Worm (Caenorhabditis elegans) whole organism, L1 larva: Measurements from ENCODE around the gene clec-233.

Experiments used
- C04F5.9 ChIP-seq: sonication (generic microtip); optimal IDR thresholded peaks from 2 replicates; lab custom pipeline; 2016; ENCODE audit warnings: missing genetic modification characterization, missing compliant biosample characterization
- C34B4.2 ChIP-seq: sonication (generic microtip); optimal IDR thresholded peaks from 2 replicates; lab custom pipeline; 2017; ENCODE audit warnings: mild to moderate bottlenecking, missing genetic modification characterization, missing compliant biosample characterization
- aha-1 ChIP-seq: fragments of 150-350 bp; optimal IDR thresholded peaks from 2 replicates; lab custom pipeline; 2014; ENCODE audit warnings: missing biosample characterization, missing genetic modification characterization
- aly-2 ChIP-seq: fragments of 150-350 bp; optimal IDR thresholded peaks from 2 replicates; lab custom pipeline; 2014; ENCODE audit warnings: missing biosample characterization, missing genetic modification characterization
- ama-1 ChIP-seq: fragments of 150-350 bp; optimal IDR thresholded peaks from 2 replicates; lab custom pipeline; 2014
- ceh-90 ChIP-seq: sonication (generic microtip); optimal IDR thresholded peaks from 2 replicates; lab custom pipeline; 2016; ENCODE audit warnings: missing genetic modification characterization, missing compliant biosample characterization
- ces-1 ChIP-seq: fragments of 150-350 bp; optimal IDR thresholded peaks from 2 replicates; lab custom pipeline; 2014; ENCODE audit warnings: missing biosample characterization, missing genetic modification reagents, missing genetic modification characterization
- dpl-1 ChIP-seq, 3 experiments: fragments of 150-350 bp in 2 of 3; sonication (generic microtip) in 1 of 3; optimal IDR thresholded peaks; 2 replicates each; lab custom pipeline; 2014 to 2017; ENCODE audit warnings: missing biosample characterization in 3 of 3, missing genetic modification characterization in 3 of 3, missing genetic modification reagents in 3 of 3
- egl-13 ChIP-seq: sonication (generic microtip); optimal IDR thresholded peaks from 2 replicates; lab custom pipeline; 2016; ENCODE audit warnings: missing genotype, missing genetic modification reagents, missing genetic modification characterization, missing compliant biosample characterization
- egl-27 ChIP-seq, 2 experiments: fragments of 150-350 bp in 1 of 2; sonication (generic microtip); optimal IDR thresholded peaks; 3 replicates each; lab custom pipeline; 2017 to 2018; ENCODE audit warnings: missing biosample characterization in 2 of 2, missing genetic modification characterization in 2 of 2, missing genetic modification reagents in 2 of 2
- elt-2 ChIP-seq: sonication (generic microtip); optimal IDR thresholded peaks from 2 replicates; lab custom pipeline; 2016; ENCODE audit warnings: missing genetic modification characterization, mild to moderate bottlenecking, inconsistent platforms, missing compliant biosample characterization, missing genetic modification reagents
- elt-3 ChIP-seq, 6 experiments: fragments of 150-350 bp in 1 of 6; sonication (generic microtip); optimal IDR thresholded peaks; 2 replicates each; lab custom pipeline; 2017 to 2018; ENCODE audit warnings: missing biosample characterization in 6 of 6, missing genetic modification characterization in 6 of 6, inconsistent platforms in 1 of 6
- ets-5 ChIP-seq: fragments of 200-800 bp; sonication (Bioruptor generic); IDR thresholded peaks from 2 replicates; pipeline ENCODE4 v1.3.6; 2022; ENCODE audit warnings: missing genetic modification characterization, missing compliant biosample characterization
- fkh-10 ChIP-seq: sonication (generic microtip); optimal IDR thresholded peaks from 2 replicates; lab custom pipeline; 2017; ENCODE audit warnings: missing biosample characterization, missing genetic modification reagents, missing genetic modification characterization
- fkh-4 ChIP-seq: sonication (generic microtip); optimal IDR thresholded peaks from 2 replicates; lab custom pipeline; 2016; ENCODE audit warnings: missing compliant biosample characterization, missing genetic modification characterization, borderline replicate concordance
- fkh-8 ChIP-seq: sonication (generic microtip); optimal IDR thresholded peaks from 2 replicates; lab custom pipeline; 2016; ENCODE audit warnings: mild to moderate bottlenecking, missing genetic modification characterization, missing compliant biosample characterization
- fos-1 ChIP-seq: fragments of 150-350 bp; optimal IDR thresholded peaks from 2 replicates; lab custom pipeline; 2014; ENCODE audit warnings: missing biosample characterization, missing genetic modification characterization
- grh-1 ChIP-seq: fragments of 200-800 bp; sonication (Bioruptor generic); IDR thresholded peaks from 2 replicates; pipeline ENCODE4 v1.3.6; 2022; ENCODE audit warnings: missing genetic modification reagents, missing genetic modification characterization, missing compliant biosample characterization
- hlh-4 ChIP-seq: sonication (generic microtip); optimal IDR thresholded peaks from 2 replicates; lab custom pipeline; 2016; ENCODE audit warnings: mild to moderate bottlenecking, missing genetic modification characterization, missing compliant biosample characterization
- irx-1 ChIP-seq: sonication (generic microtip); optimal IDR thresholded peaks from 2 replicates; lab custom pipeline; 2016; ENCODE audit warnings: missing genetic modification characterization, missing compliant biosample characterization
- isw-1 ChIP-seq: fragments of 200-800 bp; sonication (Bioruptor generic); IDR thresholded peaks from 2 replicates; pipeline ENCODE4 v1.3.6; 2022; ENCODE audit warnings: missing genetic modification characterization, missing compliant biosample characterization
- lin-39 ChIP-seq: fragments of 150-350 bp; optimal IDR thresholded peaks from 2 replicates; lab custom pipeline; 2014; ENCODE audit warnings: missing biosample characterization, missing genetic modification reagents, missing genetic modification characterization
- lir-3 ChIP-seq: sonication (generic microtip); optimal IDR thresholded peaks from 2 replicates; lab custom pipeline; 2016; ENCODE audit warnings: mild to moderate bottlenecking, missing genetic modification characterization, moderate library complexity, missing compliant biosample characterization; ENCODE audit not compliant: poor library complexity
- lsy-2 ChIP-seq, 2 experiments: fragments of 150-350 bp; optimal IDR thresholded peaks; 2 replicates each; lab custom pipeline; 2014; ENCODE audit warnings: missing biosample characterization in 2 of 2, missing genetic modification characterization in 2 of 2
- mab-9 ChIP-seq: fragments of 200-800 bp; sonication (Bioruptor generic); IDR thresholded peaks from 2 replicates; pipeline ENCODE4 v1.3.6; 2022; ENCODE audit warnings: missing genetic modification reagents, missing genetic modification characterization, missing compliant biosample characterization
- mdl-1 ChIP-seq, 2 experiments: fragments of 150-350 bp; optimal IDR thresholded peaks; 2 replicates each; lab custom pipeline; 2014 to 2017; ENCODE audit warnings: missing biosample characterization in 2 of 2, missing genetic modification characterization in 2 of 2, inconsistent platforms in 1 of 2
- nhr-19 ChIP-seq: fragments of 200-800 bp; sonication (Bioruptor generic); conservative IDR thresholded peaks from 2 replicates; pipeline ENCODE4 v1.3.6; 2022; ENCODE audit warnings: missing genetic modification characterization, missing compliant biosample characterization
- nhr-237 ChIP-seq: fragments of 150-350 bp; optimal IDR thresholded peaks from 2 replicates; lab custom pipeline; 2014; ENCODE audit warnings: missing biosample characterization, missing genetic modification characterization
- nhr-28 ChIP-seq: fragments of 150-350 bp; optimal IDR thresholded peaks from 2 replicates; lab custom pipeline; 2014; ENCODE audit warnings: missing biosample characterization, missing genetic modification characterization
- nhr-47 ChIP-seq: sonication (generic microtip); optimal IDR thresholded peaks from 2 replicates; lab custom pipeline; 2016; ENCODE audit warnings: mild to moderate bottlenecking, missing genetic modification characterization, moderate library complexity, missing compliant biosample characterization
- nhr-76 ChIP-seq: sonication (generic microtip); optimal IDR thresholded peaks from 2 replicates; lab custom pipeline; 2017; ENCODE audit warnings: missing biosample characterization, missing genetic modification characterization
- nhr-84 ChIP-seq: sonication (generic microtip); optimal IDR thresholded peaks from 2 replicates; lab custom pipeline; 2017; ENCODE audit warnings: missing biosample characterization, missing genetic modification characterization
- nhr-85 ChIP-seq: sonication (generic microtip); peaks from one replicate; lab custom pipeline; 2016; ENCODE audit warnings: missing genetic modification characterization, inconsistent platforms, missing compliant biosample characterization
- pag-3 ChIP-seq: sonication (generic microtip); optimal IDR thresholded peaks from 2 replicates; lab custom pipeline; 2017; ENCODE audit warnings: missing genetic modification characterization, mild to moderate bottlenecking, missing compliant biosample characterization, antibody characterized with exemption, borderline replicate concordance; ENCODE audit not compliant: insufficient read depth
- skn-1 ChIP-seq: fragments of 150-350 bp; optimal IDR thresholded peaks from 2 replicates; lab custom pipeline; 2014; ENCODE audit warnings: missing biosample characterization, missing genetic modification characterization
- snu-23 ChIP-seq: sonication (generic microtip); optimal IDR thresholded peaks from 2 replicates; lab custom pipeline; 2016; ENCODE audit warnings: missing genetic modification characterization, missing compliant biosample characterization
- sox-4 ChIP-seq: sonication (generic microtip); optimal IDR thresholded peaks from 2 replicates; lab custom pipeline; 2016; ENCODE audit warnings: missing genetic modification characterization, missing compliant biosample characterization
- sptf-1 ChIP-seq: fragments of 150-350 bp; optimal IDR thresholded peaks from 2 replicates; lab custom pipeline; 2014; ENCODE audit warnings: missing biosample characterization, missing genetic modification characterization
- swsn-7 ChIP-seq: sonication (generic microtip); optimal IDR thresholded peaks from 2 replicates; lab custom pipeline; 2016; ENCODE audit warnings: missing genetic modification characterization, missing compliant biosample characterization
- unc-30 ChIP-seq: sonication (generic microtip); optimal IDR thresholded peaks from 2 replicates; lab custom pipeline; 2017; ENCODE audit warnings: missing biosample characterization, missing genetic modification characterization
- unc-62 ChIP-seq: fragments of 150-350 bp; optimal IDR thresholded peaks from 2 replicates; lab custom pipeline; 2014; ENCODE audit warnings: missing biosample characterization, missing genetic modification reagents, missing genetic modification characterization
- ztf-4 ChIP-seq: fragments of 150-350 bp; optimal IDR thresholded peaks from 2 replicates; lab custom pipeline; 2014; ENCODE audit warnings: missing biosample characterization, missing genetic modification characterization

clec-233 gene

DNA sequence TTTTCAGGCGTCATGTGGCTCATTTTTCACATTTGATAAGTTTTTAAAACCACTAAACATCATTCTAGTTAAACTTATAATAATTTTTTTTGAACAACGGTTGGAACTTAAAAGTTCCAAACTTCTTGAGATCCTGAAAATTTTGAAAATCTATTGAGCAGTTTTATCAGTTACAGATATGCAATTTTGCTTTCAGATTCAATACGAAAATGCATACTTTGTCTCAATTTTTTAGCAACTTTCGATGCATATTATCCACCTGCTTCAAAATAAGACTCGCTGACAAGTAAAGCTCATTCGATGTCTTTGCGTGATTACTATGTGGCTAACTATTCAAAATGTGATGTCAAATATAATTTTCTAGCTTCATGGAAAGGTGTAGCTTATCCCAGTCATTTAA lies 12.9 kb downstream of the clec-233 start, which contains the start of gene srh-95:
Gene srh-95 (plus strand): TSS at position 301 of the 400 bp plus-strand sequence.
- TF ChIP-seq irx-1 (tag; lab: Kevin White, UChicago) = no peak
- no peak for TF ChIP-seq sptf-1 (tag; lab: Kevin White, UChicago)

- TF ChIP-seq unc-30 (no peak), lir-3 (no peak), nhr-85 (tag; lab: Kevin White, UChicago) (no peak), fkh-4 (tag; lab: Kevin White, UChicago) (no peak), nhr-84 (tag; lab: Kevin White, UChicago) (no peak), isw-1 (GFP tag; lab: Robert Waterston, UW) (no peak), lsy-2 (tag; optimal IDR thresholded peaks at IDR 0.05; lab: Kevin White, UChicago) (no peak), nhr-19 (GFP tag; lab: Robert Waterston, UW) (no peak), fkh-10 (GFP tag; lab: Kevin White, UChicago) (no peak), swsn-7 (tag; lab: Kevin White, UChicago) (no peak), nhr-47 (tag; lab: Kevin White, UChicago) (no peak)
- TF ChIP-seq, all 84 proteins: peak for 0
These were observed 15.4 kb downstream of the clec-233 start for ce11 chrV:16249105-16249504.

DNA sequence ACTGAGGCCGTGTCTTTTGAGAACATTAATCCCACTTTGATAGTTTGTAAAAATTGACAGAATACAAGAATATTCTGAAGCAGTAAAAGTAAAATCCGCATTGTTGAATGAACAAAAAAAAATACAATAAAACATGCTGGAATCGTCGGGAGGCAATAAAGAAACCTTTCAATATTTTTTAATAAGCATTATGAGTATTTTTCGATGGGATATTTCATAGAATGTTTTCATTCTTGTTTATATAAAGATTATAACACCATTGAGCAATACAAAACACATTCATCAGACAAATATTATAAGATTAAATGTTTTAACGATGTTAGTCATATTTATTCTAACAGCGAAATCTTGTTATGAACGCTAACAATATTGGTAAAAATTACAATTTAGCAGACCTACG lies 20.0 kb downstream of the clec-233 start, which contains the start of gene gcy-20:
Gene gcy-20 (minus strand): TSS at position 101 of the 400 bp plus-strand sequence.
- TF ChIP-seq skn-1 (tag; lab: Kevin White, UChicago) (no peak), elt-3 (tag; optimal IDR thresholded peaks at IDR 0.05; lab: Kevin White, UChicago) (no peak), ama-1 (no peak), nhr-76 (no peak), nhr-85 (tag; lab: Kevin White, UChicago) (no peak), fos-1 (tag; lab: Kevin White, UChicago) (no peak), C04F5.9 (no peak), mab-9 (GFP tag; lab: Robert Waterston, UW) (no peak), elt-2 (tag; lab: Kevin White, UChicago) (no peak), nhr-237 (tag; lab: Kevin White, UChicago) (no peak)

DNA sequence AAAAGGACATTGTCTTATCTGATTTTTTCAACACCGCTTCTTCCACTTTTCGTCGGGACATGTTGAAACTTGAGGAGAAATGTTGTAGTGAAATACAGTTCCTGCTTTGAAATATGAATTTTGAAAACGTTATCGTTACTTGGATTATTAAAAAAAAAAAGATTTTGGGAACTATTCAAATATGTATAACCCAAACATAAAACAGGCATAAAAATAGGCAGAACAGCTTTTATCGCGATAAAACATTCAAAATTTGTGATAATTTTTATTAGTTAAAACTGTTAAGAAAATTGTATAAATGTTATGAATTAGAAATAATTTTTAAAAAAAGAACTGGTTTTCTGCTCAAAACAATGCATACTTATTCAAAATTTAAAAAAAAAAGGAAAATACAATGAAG lies 22.7 kb downstream of the clec-233 start, which contains the start of gene bgnt-1.3:
Gene bgnt-1.3 (minus strand): TSS at position 101 of the 400 bp plus-strand sequence.
- no peak for TF ChIP-seq C34B4.2 (tag; lab: Kevin White, UChicago)
- no peak for TF ChIP-seq ama-1
- TF ChIP-seq fkh-4 (tag; lab: Kevin White, UChicago) = no peak
- TF ChIP-seq egl-27 (tag; optimal IDR thresholded peaks at IDR 0.05; lab: Kevin White, UChicago) = no peak
- TF ChIP-seq nhr-237 (tag; lab: Kevin White, UChicago) = no peak
- no peak for TF ChIP-seq unc-62 (GFP tag; lab: Kevin White, UChicago)
- TF ChIP-seq ceh-90 (tag; lab: Kevin White, UChicago) = no peak
- TF ChIP-seq egl-13 (tag; lab: Kevin White, UChicago) = no peak
- TF ChIP-seq hlh-4 (tag; lab: Kevin White, UChicago) = no peak
- TF ChIP-seq, all 84 proteins: peak for 0

- no peak for TF ChIP-seq sox-4 (tag; lab: Kevin White, UChicago)
- TF ChIP-seq aly-2 = no peak
- no peak for TF ChIP-seq mdl-1 (tag; optimal IDR thresholded peaks at IDR 0.05; lab: Kevin White, UChicago)
- TF ChIP-seq ces-1 = no peak
- no peak for TF ChIP-seq elt-2 (tag; lab: Kevin White, UChicago)
- no peak for TF ChIP-seq elt-3 (tag; optimal IDR thresholded peaks at IDR 0.05; lab: Kevin White, UChicago)
- TF ChIP-seq lin-39 (tag; lab: Kevin White, UChicago) = no peak
- no peak for TF ChIP-seq grh-1
- no peak for TF ChIP-seq snu-23 (GFP tag; lab: Kevin White, UChicago)
- no peak for TF ChIP-seq fkh-4 (tag; lab: Kevin White, UChicago)
- TF ChIP-seq ets-5 (GFP tag; lab: Robert Waterston, UW) = no peak
- no peak for TF ChIP-seq sptf-1 (tag; lab: Kevin White, UChicago)
- TF ChIP-seq ztf-4 = no peak
- TF ChIP-seq pag-3 (tag; lab: Kevin White, UChicago) = no peak
- no peak for TF ChIP-seq nhr-28 (tag; lab: Kevin White, UChicago)
- TF ChIP-seq nhr-84 (tag; lab: Kevin White, UChicago) = no peak
- TF ChIP-seq dpl-1 (GFP tag; optimal IDR thresholded peaks at IDR 0.05; lab: Kevin White, UChicago) = no peak
- no peak for TF ChIP-seq fkh-8 (tag; lab: Kevin White, UChicago)
- no peak for TF ChIP-seq aha-1
- TF ChIP-seq, all 84 proteins: peak for 0
These were observed 24.4 kb downstream of the clec-233 start, which contains the start of gene nhr-218 for ce11 chrV:16258142-16258541. TSS of gene nhr-218 (plus strand) at chrV:16258442.
